Worm (Caenorhabditis elegans) whole organism, L4 larva: ENCODE results near the gene F55C10.4.
A peak's percentile ranks its signal among the peaks of the same experiment; 100 is the strongest.

Source experiments
- Y5F2A.4 ChIP-seq: fragments of 200-800 bp; sonication (Bioruptor generic); optimal IDR thresholded peaks from 2 replicates; lab custom pipeline; 2018; ENCODE audit warnings: mild to moderate bottlenecking, missing genetic modification characterization, missing compliant biosample characterization
- Y75B8A.6 ChIP-seq: fragments of 200-800 bp; sonication (Bioruptor generic); IDR thresholded peaks from 2 replicates; pipeline ENCODE4 v1.3.6; 2022; ENCODE audit warnings: missing genetic modification reagents, missing genetic modification characterization, missing compliant biosample characterization
- ZK337.2 ChIP-seq: fragments of 200-800 bp; sonication (Bioruptor generic); IDR thresholded peaks from 2 replicates; pipeline ENCODE4 v1.3.6; 2022; ENCODE audit warnings: missing genetic modification reagents, missing genetic modification characterization, missing compliant biosample characterization
- aha-1 ChIP-seq: fragments of 150-350 bp; peaks from one replicate; lab custom pipeline; 2014; ENCODE audit warnings: missing biosample characterization, missing genetic modification characterization
- arid-1 ChIP-seq: fragments of 200-800 bp; sonication (Bioruptor generic); conservative IDR thresholded peaks from 2 replicates; pipeline ENCODE4 v1.3.6; 2022; ENCODE audit warnings: missing genetic modification reagents, missing genetic modification characterization, missing compliant biosample characterization
- ceh-20 ChIP-seq: fragments of 200-800 bp; sonication (Bioruptor generic); IDR thresholded peaks from 2 replicates; pipeline ENCODE4 v1.3.6; 2022; ENCODE audit warnings: missing genetic modification reagents, missing genetic modification characterization, missing compliant biosample characterization
- ceh-32 ChIP-seq: sonication (generic microtip); optimal IDR thresholded peaks from 2 replicates; lab custom pipeline; 2016; ENCODE audit warnings: mild to moderate bottlenecking, missing genetic modification characterization, missing compliant biosample characterization; ENCODE audit not compliant: poor library complexity
- ces-1 ChIP-seq: fragments of 150-350 bp; sonication (generic microtip); optimal IDR thresholded peaks from 4 replicates; lab custom pipeline; 2014; ENCODE audit warnings: missing biosample characterization, missing genetic modification reagents, missing genetic modification characterization
- ctbp-1 ChIP-seq: fragments of 200-800 bp; sonication (Bioruptor generic); IDR thresholded peaks from 2 replicates; pipeline ENCODE4 v1.3.6; 2022; ENCODE audit warnings: missing genetic modification reagents, missing genetic modification characterization, missing compliant biosample characterization
- daf-16 ChIP-seq, 3 experiments: sonication (generic microtip); optimal IDR thresholded peaks; 2 replicates each; lab custom pipeline; 2016 to 2017; ENCODE audit warnings: missing genetic modification characterization in 3 of 3, missing genetic modification reagents in 3 of 3, mild to moderate bottlenecking in 2 of 3, missing compliant biosample characterization in 2 of 3, missing biosample characterization in 1 of 3, moderate library complexity in 1 of 3
- daf-19 ChIP-seq: fragments of 200-800 bp; sonication (Bioruptor generic); conservative IDR thresholded peaks from 2 replicates; pipeline ENCODE4 v1.3.6; 2022; ENCODE audit warnings: missing genetic modification characterization, missing compliant biosample characterization
- daf-8 ChIP-seq: fragments of 200-800 bp; sonication (Bioruptor generic); IDR thresholded peaks from 2 replicates; pipeline ENCODE4 v1.3.6; 2022; ENCODE audit warnings: missing genetic modification characterization, missing compliant biosample characterization
- dmd-6 ChIP-seq: fragments of 200-800 bp; sonication (Bioruptor generic); IDR thresholded peaks from 2 replicates; pipeline ENCODE4 v1.3.6; 2022; ENCODE audit warnings: missing genetic modification reagents, missing genetic modification characterization, missing compliant biosample characterization
- dmd-8 ChIP-seq: fragments of 200-800 bp; sonication (Bioruptor generic); IDR thresholded peaks from 2 replicates; pipeline ENCODE4 v1.3.6; 2022; ENCODE audit warnings: missing genetic modification characterization, missing compliant biosample characterization
- dmd-9 ChIP-seq: fragments of 200-800 bp; sonication (Bioruptor generic); IDR thresholded peaks from 2 replicates; pipeline ENCODE4 v1.3.6; 2022; ENCODE audit warnings: missing genetic modification reagents, missing genetic modification characterization, missing compliant biosample characterization
- duxl-1 ChIP-seq: sonication (generic microtip); optimal IDR thresholded peaks from 2 replicates; lab custom pipeline; 2016; ENCODE audit warnings: mild to moderate bottlenecking, missing genetic modification characterization, moderate library complexity, missing compliant biosample characterization; ENCODE audit not compliant: poor library complexity
- egl-27 ChIP-seq: sonication (generic microtip); optimal IDR thresholded peaks from 3 replicates; lab custom pipeline; 2017; ENCODE audit warnings: missing biosample characterization, missing genetic modification reagents, missing genetic modification characterization
- fkh-10 ChIP-seq: fragments of 150-350 bp; optimal IDR thresholded peaks from 2 replicates; lab custom pipeline; 2014; ENCODE audit warnings: missing biosample characterization, missing genetic modification reagents, missing genetic modification characterization
- fos-1 ChIP-seq: fragments of 150-350 bp; optimal IDR thresholded peaks from 2 replicates; lab custom pipeline; 2014; ENCODE audit warnings: missing biosample characterization, missing genetic modification characterization
- hif-1 ChIP-seq, 2 experiments: sonication (generic microtip); optimal IDR thresholded peaks; 2 replicates each; lab custom pipeline; 2016 to 2017; ENCODE audit warnings: missing compliant biosample characterization in 2 of 2, missing genetic modification characterization in 2 of 2, missing genetic modification reagents in 2 of 2, missing genotype in 2 of 2, mild to moderate bottlenecking in 1 of 2
- hlh-30 ChIP-seq: sonication (generic microtip); optimal IDR thresholded peaks from 2 replicates; lab custom pipeline; 2017; ENCODE audit warnings: antibody characterized with exemption, mild to moderate bottlenecking, missing genetic modification characterization, missing compliant biosample characterization; ENCODE audit not compliant: insufficient read depth
- lin-39 ChIP-seq: fragments of 150-350 bp; optimal IDR thresholded peaks from 2 replicates; lab custom pipeline; 2014; ENCODE audit warnings: missing biosample characterization, missing genetic modification reagents, missing genetic modification characterization
- lir-3 ChIP-seq: sonication (generic microtip); optimal IDR thresholded peaks from 2 replicates; lab custom pipeline; 2016; ENCODE audit warnings: mild to moderate bottlenecking, missing genetic modification characterization, missing compliant biosample characterization
- lsy-2 ChIP-seq, 2 experiments: fragments of 150-350 bp in 1 of 2; sonication (generic microtip) in 1 of 2; optimal IDR thresholded peaks; 2 replicates each; lab custom pipeline; 2014 to 2017; ENCODE audit warnings: missing biosample characterization in 2 of 2, missing genetic modification characterization in 2 of 2
- mdl-1 ChIP-seq, 2 experiments: fragments of 150-350 bp in 1 of 2; sonication (generic microtip) in 1 of 2; optimal IDR thresholded peaks; 2 replicates each; lab custom pipeline; 2014 to 2017; ENCODE audit warnings: missing biosample characterization in 2 of 2, missing genetic modification characterization in 2 of 2
- mes-2 ChIP-seq: sonication (generic microtip); optimal IDR thresholded peaks from 2 replicates; lab custom pipeline; 2016; ENCODE audit warnings: missing genotype, mild to moderate bottlenecking, missing genetic modification characterization, missing compliant biosample characterization; ENCODE audit not compliant: poor library complexity, severe bottlenecking
- nhr-10 ChIP-seq: fragments of 150-350 bp; optimal IDR thresholded peaks from 2 replicates; lab custom pipeline; 2014; ENCODE audit warnings: missing biosample characterization, missing genetic modification characterization
- nhr-102 ChIP-seq: sonication (generic microtip); optimal IDR thresholded peaks from 2 replicates; lab custom pipeline; 2016; ENCODE audit warnings: mild to moderate bottlenecking, missing genetic modification characterization, moderate library complexity, missing compliant biosample characterization
- nhr-111 ChIP-seq: fragments of 200-800 bp; sonication (Bioruptor generic); optimal IDR thresholded peaks from 2 replicates; lab custom pipeline; 2018; ENCODE audit warnings: mild to moderate bottlenecking, missing genetic modification characterization, missing compliant biosample characterization
- nhr-28 ChIP-seq: fragments of 150-350 bp; optimal IDR thresholded peaks from 2 replicates; lab custom pipeline; 2014; ENCODE audit warnings: missing biosample characterization, missing genetic modification characterization
- nhr-76 ChIP-seq: fragments of 150-350 bp; optimal IDR thresholded peaks from 2 replicates; lab custom pipeline; 2014; ENCODE audit warnings: missing biosample characterization, missing genetic modification characterization
- nhr-77 ChIP-seq: fragments of 150-350 bp; optimal IDR thresholded peaks from 2 replicates; lab custom pipeline; 2014; ENCODE audit warnings: missing biosample characterization, missing genetic modification characterization
- saeg-2 ChIP-seq: fragments of 200-800 bp; sonication (Bioruptor generic); IDR thresholded peaks from 2 replicates; pipeline ENCODE4 v1.3.6; 2022; ENCODE audit warnings: missing genetic modification reagents, missing genetic modification characterization, missing compliant biosample characterization
- spr-1 ChIP-seq: sonication (generic microtip); optimal IDR thresholded peaks from 2 replicates; lab custom pipeline; 2016; ENCODE audit warnings: mild to moderate bottlenecking, missing genetic modification characterization, missing compliant biosample characterization
- spr-3 ChIP-seq: fragments of 200-800 bp; sonication (Bioruptor generic); optimal IDR thresholded peaks from 2 replicates; lab custom pipeline; 2018; ENCODE audit warnings: mild to moderate bottlenecking, missing genetic modification characterization, missing compliant biosample characterization
- tra-1 ChIP-seq: fragments of 200-800 bp; sonication (Bioruptor generic); IDR thresholded peaks from 2 replicates; pipeline ENCODE4 v1.3.6; 2022; ENCODE audit warnings: missing genetic modification reagents, missing genetic modification characterization, missing compliant biosample characterization
- unc-62 ChIP-seq, 3 experiments: fragments of 150-350 bp in 1 of 3; sonication (generic microtip); optimal IDR thresholded peaks in 2 of 3; peaks in 1 of 3; 1 replicate in 1 of 3; 2 replicates in 2 of 3; lab custom pipeline; 2014 to 2017; ENCODE audit warnings: missing biosample characterization in 3 of 3, missing genetic modification characterization in 3 of 3, missing genetic modification reagents in 3 of 3, missing genotype in 1 of 3
- ztf-11 ChIP-seq: fragments of 150-350 bp; optimal IDR thresholded peaks from 2 replicates; lab custom pipeline; 2014; ENCODE audit warnings: missing biosample characterization, missing genetic modification characterization
- ztf-7 ChIP-seq: fragments of 150-350 bp; optimal IDR thresholded peaks from 2 replicates; lab custom pipeline; 2014; ENCODE audit warnings: missing biosample characterization, missing genetic modification characterization

F55C10.4 gene

ce11 chrV:11354264-11354663, 32.3 kb upstream of the F55C10.4 start:
- TF ChIP-seq ces-1 (peak; percentile 75), egl-27 (tag; lab: Kevin White, UChicago) (no peak), lsy-2 (tag; optimal IDR thresholded peaks at IDR 0.05; lab: Kevin White, UChicago) (no peak)

DNA sequence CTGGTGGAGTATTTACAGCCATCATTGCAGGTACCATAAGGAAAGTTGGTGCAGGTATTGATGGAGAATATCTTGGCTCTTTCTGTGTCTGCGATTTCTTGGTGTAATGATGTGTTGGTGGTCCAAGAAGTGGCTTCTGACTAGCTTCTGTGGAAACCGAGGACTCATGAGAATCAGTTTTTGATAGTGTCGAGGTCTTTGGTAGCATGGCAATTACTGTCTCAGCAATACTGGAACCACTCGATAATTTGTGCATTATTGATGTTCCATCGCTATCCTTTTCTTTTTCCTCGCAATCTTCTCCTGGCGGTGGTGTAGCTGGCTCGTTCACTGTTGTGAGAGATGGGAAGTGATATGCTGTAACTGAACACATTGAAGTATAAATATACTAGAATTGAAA, 23.0 kb upstream of the F55C10.4 start:
- TF ChIP-seq aha-1 (tag; lab: Kevin White, UChicago) (peak; percentile 92), arid-1 (GFP tag; lab: Robert Waterston, UW) (no peak), ZK337.2 (GFP tag; lab: Robert Waterston, UW) (no peak), nhr-10 (no peak), unc-62 (GFP tag; optimal IDR thresholded peaks at IDR 0.05 in 1 of 2; lab: Kevin White, UChicago) (peak in 1 of 2 experiments; percentile 57), unc-62 (tag; optimal IDR thresholded peaks at IDR 0.05; lab: Kevin White, UChicago) (no peak)

- TF ChIP-seq aha-1 (tag; lab: Kevin White, UChicago) (peak; percentile 75), daf-8 (GFP tag; lab: Robert Waterston, UW) (no peak)
Observed at ce11 chrV:11366129-11366528, 20.4 kb upstream of the F55C10.4 start, which contains the start of gene dop-5. TSS of gene dop-5 (minus strand) at chrV:11366229.

DNA sequence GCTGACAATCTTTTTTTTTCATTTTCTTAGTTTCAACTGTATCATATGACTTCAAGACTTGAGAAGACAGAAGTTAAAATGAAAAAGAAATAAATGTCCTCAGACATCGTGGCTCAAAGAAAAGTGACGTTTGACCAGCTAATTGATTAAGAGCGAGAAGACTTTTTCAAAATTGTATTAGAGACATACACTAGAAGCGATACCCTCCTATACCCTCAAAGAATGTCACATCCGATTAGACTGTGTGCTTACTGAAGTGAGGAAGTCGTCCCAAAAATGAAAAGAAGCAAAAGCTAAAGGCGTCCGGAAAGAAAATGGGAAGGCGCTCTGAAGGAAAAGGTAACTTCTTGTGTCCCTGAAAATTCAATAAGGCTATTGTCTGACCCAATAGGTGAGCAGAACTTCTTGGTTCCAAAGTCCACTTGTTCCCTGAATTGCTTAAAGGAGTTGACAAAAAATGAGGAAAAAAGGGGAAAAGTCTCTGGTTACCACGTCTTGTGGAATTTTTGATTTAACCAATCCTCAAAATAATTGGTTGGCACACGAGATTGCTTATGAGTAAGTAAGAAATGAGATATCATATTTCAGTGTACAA, 14.1 kb upstream of the F55C10.4 start:
- peak; percentile 91 for TF ChIP-seq aha-1 (tag; lab: Kevin White, UChicago)
- TF ChIP-seq ceh-20: no peak

- TF ChIP-seq tra-1 (no peak), Y5F2A.4 (GFP tag; lab: Kevin White, UChicago) (no peak), duxl-1 (no peak), mes-2 (no peak), dmd-6 (GFP tag; lab: Robert Waterston, UW) (no peak), egl-27 (tag; lab: Kevin White, UChicago) (no peak), nhr-76 (tag; lab: Kevin White, UChicago) (no peak), mdl-1 (tag; optimal IDR thresholded peaks at IDR 0.05; lab: Kevin White, UChicago) (no peak), lir-3 (tag; lab: Kevin White, UChicago) (no peak)
- TF ChIP-seq, all 104 proteins: peak for 0
Observed at ce11 chrV:11373918-11374317, 12.6 kb upstream of the F55C10.4 start.

ce11 chrV:11375150-11375792, 11.3 kb upstream of the F55C10.4 start, which contains the start of gene cnb-1:
TSS of gene cnb-1 (plus strand) at chrV:11375742.
- TF ChIP-seq ZK337.2 (GFP tag; lab: Robert Waterston, UW): peak; percentile 91
- TF ChIP-seq ztf-11 (tag; lab: Kevin White, UChicago): no peak
- no peak for TF ChIP-seq spr-3 (GFP tag; lab: Kevin White, UChicago)
- peak; percentile 6 for TF ChIP-seq nhr-28
- TF ChIP-seq hif-1 (tag; optimal IDR thresholded peaks at IDR 0.05; lab: Kevin White, UChicago): peak in 1 of 2 experiments; percentile 61
- no peak for TF ChIP-seq nhr-102 (tag; lab: Kevin White, UChicago)
- TF ChIP-seq hlh-30: peak; percentile 84
- peak; percentile 56 for TF ChIP-seq ztf-7
- TF ChIP-seq daf-16 (GFP tag; optimal IDR thresholded peaks at IDR 0.05; lab: Kevin White, UChicago): no peak
- peak; percentile 49 for TF ChIP-seq daf-16 (tag; optimal IDR thresholded peaks at IDR 0.05; lab: Kevin White, UChicago)
- no peak for TF ChIP-seq dmd-8
- peak; percentile 14 for TF ChIP-seq ces-1
- TF ChIP-seq daf-19 (GFP tag; lab: Robert Waterston, UW): no peak
- no peak for TF ChIP-seq nhr-111
- no peak for TF ChIP-seq nhr-77 (tag; lab: Kevin White, UChicago)
- TF ChIP-seq fkh-10 (GFP tag; lab: Kevin White, UChicago): peak; percentile 54
- peak in 1 of 2 experiments; percentile 79 for TF ChIP-seq lsy-2 (tag; optimal IDR thresholded peaks at IDR 0.05; lab: Kevin White, UChicago)
- TF ChIP-seq lin-39: no peak
- no peak for TF ChIP-seq saeg-2 (GFP tag; lab: Robert Waterston, UW)
- no peak for TF ChIP-seq dmd-9 (GFP tag; lab: Robert Waterston, UW)
- no peak for TF ChIP-seq Y75B8A.6 (GFP tag; lab: Robert Waterston, UW)
- TF ChIP-seq ctbp-1 (GFP tag; lab: Robert Waterston, UW): 0 out of 2 replicates have a peak, but pooled peaks have one; percentile 59
- no peak for TF ChIP-seq ceh-32
- TF ChIP-seq spr-1 (tag; lab: Kevin White, UChicago): peak; percentile 3
- no peak for TF ChIP-seq fos-1 (tag; lab: Kevin White, UChicago)
